Fruit fly (Drosophila melanogaster) whole organism, embryonic: ENCODE results near the gene Mgat4b.

Experiments used
- CG1024 ChIP-seq: fragments of 200-800 bp; sonication (Bioruptor generic); IDR thresholded peaks from 2 replicates; pipeline ENCODE4 v1.3.6; 2022; ENCODE audit warnings: missing biosample characterization, missing genetic modification characterization
- CG11504 ChIP-seq: fragments of 200-800 bp; sonication (Bioruptor generic); optimal IDR thresholded peaks from 3 replicates; lab custom pipeline; 2019; ENCODE audit warnings: missing biosample characterization, mild to moderate bottlenecking, missing genetic modification characterization, moderate library complexity
- CG14014 ChIP-seq: fragments of 200-800 bp; sonication (Bioruptor generic); IDR thresholded peaks from 2 replicates; pipeline ENCODE4 v1.3.6; 2022; ENCODE audit warnings: missing biosample characterization, missing genetic modification characterization
- CG14667 ChIP-seq: fragments of 200-800 bp; sonication (Bioruptor generic); IDR thresholded peaks from 2 replicates; pipeline ENCODE4 v1.3.6; 2022; ENCODE audit warnings: missing biosample characterization, missing genetic modification characterization
- CG14965 ChIP-seq: fragments of 200-800 bp; sonication (Bioruptor generic); optimal IDR thresholded peaks from 2 replicates; lab custom pipeline; 2016; ENCODE audit warnings: missing biosample characterization, missing genetic modification characterization, borderline replicate concordance
- CG15011 ChIP-seq: fragments of 200-800 bp; sonication (Bioruptor generic); optimal IDR thresholded peaks from 3 replicates; lab custom pipeline; 2018; ENCODE audit warnings: missing biosample characterization, mild to moderate bottlenecking, missing genetic modification characterization
- CG1647 ChIP-seq: fragments of 200-800 bp; sonication (Bioruptor generic); optimal IDR thresholded peaks from 3 replicates; lab custom pipeline; 2016; ENCODE audit warnings: missing biosample characterization, missing genetic modification characterization
- CG16813 ChIP-seq: fragments of 200-800 bp; sonication (Bioruptor generic); IDR thresholded peaks from 3 replicates; pipeline ENCODE4 v1.3.6; 2022; ENCODE audit warnings: missing biosample characterization, missing genetic modification characterization; ENCODE audit not compliant: partially characterized antibody
- CG16815 ChIP-seq: fragments of 200-800 bp; sonication (Bioruptor generic); optimal IDR thresholded peaks from 3 replicates; lab custom pipeline; 2017; ENCODE audit warnings: missing biosample characterization, mild to moderate bottlenecking, missing genetic modification characterization
- CG17328 ChIP-seq: fragments of 200-800 bp; sonication (Bioruptor generic); IDR thresholded peaks from 2 replicates; pipeline ENCODE4 v1.3.6; 2022; ENCODE audit warnings: missing biosample characterization, missing genetic modification characterization
- CG18599 ChIP-seq: fragments of 200-800 bp; sonication (Bioruptor generic); optimal IDR thresholded peaks from 3 replicates; lab custom pipeline; 2017; ENCODE audit warnings: missing biosample characterization, missing genetic modification characterization, mild to moderate bottlenecking, moderate library complexity, missing genetic modification reagents
- CG18619 ChIP-seq: fragments of 200-800 bp; sonication (Bioruptor generic); optimal IDR thresholded peaks from 3 replicates; lab custom pipeline; 2017; ENCODE audit warnings: missing biosample characterization, mild to moderate bottlenecking, missing genetic modification characterization
- CG32767 ChIP-seq: fragments of 200-800 bp; sonication (Bioruptor generic); IDR thresholded peaks from 2 replicates; pipeline ENCODE4 v1.3.6; 2022; ENCODE audit warnings: missing biosample characterization, missing genetic modification characterization
- CG3407 ChIP-seq: fragments of 200-800 bp; sonication (Bioruptor generic); optimal IDR thresholded peaks from 2 replicates; lab custom pipeline; 2018; ENCODE audit warnings: missing biosample characterization, mild to moderate bottlenecking, missing genetic modification characterization
- CG43689 ChIP-seq: fragments of 200-800 bp; sonication (Bioruptor generic); IDR thresholded peaks from 2 replicates; pipeline ENCODE4 v1.3.6; 2022; ENCODE audit warnings: missing biosample characterization, missing genetic modification characterization
- CG4404 ChIP-seq: fragments of 200-800 bp; sonication (Bioruptor generic); IDR thresholded peaks from 2 replicates; pipeline ENCODE4 v1.3.6; 2022; ENCODE audit warnings: missing biosample characterization, missing genetic modification characterization
- CG5180 ChIP-seq: fragments of 200-800 bp; sonication (Bioruptor generic); optimal IDR thresholded peaks from 3 replicates; lab custom pipeline; 2017; ENCODE audit warnings: missing biosample characterization, missing genetic modification characterization, mild to moderate bottlenecking, moderate library complexity, missing genetic modification reagents
- CG7745 ChIP-seq: fragments of 200-800 bp; sonication (Bioruptor generic); optimal IDR thresholded peaks from 2 replicates; lab custom pipeline; 2018; ENCODE audit warnings: missing biosample characterization, mild to moderate bottlenecking, missing genetic modification characterization, moderate library complexity
- CG8944 ChIP-seq: fragments of 200-800 bp; sonication (Bioruptor generic); optimal IDR thresholded peaks from 3 replicates; lab custom pipeline; 2016; ENCODE audit warnings: missing biosample characterization, missing genetic modification characterization
- E2f2 ChIP-seq: fragments of 200-800 bp; sonication (Bioruptor generic); IDR thresholded peaks from 2 replicates; pipeline ENCODE4 v1.3.6; 2022; ENCODE audit warnings: missing biosample characterization, missing genetic modification characterization
- Hr3 ChIP-seq: fragments of 200-800 bp; sonication (Bioruptor generic); optimal IDR thresholded peaks from 3 replicates; lab custom pipeline; 2016; ENCODE audit warnings: missing biosample characterization, missing genetic modification characterization
- Lhr ChIP-seq: fragments of 200-800 bp; sonication (Bioruptor generic); optimal IDR thresholded peaks from 3 replicates; lab custom pipeline; 2017; ENCODE audit warnings: mild to moderate bottlenecking, missing biosample characterization, missing genetic modification reagents, missing genetic modification characterization
- Oli ChIP-seq: fragments of 200-800 bp; sonication (Bioruptor generic); optimal IDR thresholded peaks from 2 replicates; lab custom pipeline; 2018; ENCODE audit warnings: missing biosample characterization, mild to moderate bottlenecking, missing genetic modification characterization, moderate library complexity
- Rx ChIP-seq: fragments of 200-800 bp; sonication (Bioruptor generic); IDR thresholded peaks from 2 replicates; pipeline ENCODE4 v1.3.6; 2022; ENCODE audit warnings: missing biosample characterization, missing genetic modification characterization
- Xrp1 ChIP-seq: fragments of 200-800 bp; sonication (Bioruptor generic); IDR thresholded peaks from 2 replicates; pipeline ENCODE4 v1.3.6; 2022; ENCODE audit warnings: missing biosample characterization, missing genetic modification characterization
- YL-1 ChIP-seq: fragments of 200-800 bp; sonication (Bioruptor generic); optimal IDR thresholded peaks from 3 replicates; lab custom pipeline; 2017; ENCODE audit warnings: missing biosample characterization, mild to moderate bottlenecking, missing genetic modification characterization
- bigmax ChIP-seq: fragments of 200-800 bp; sonication (Bioruptor generic); optimal IDR thresholded peaks from 2 replicates; lab custom pipeline; 2018; ENCODE audit warnings: missing biosample characterization, mild to moderate bottlenecking, missing genetic modification characterization
- bowl ChIP-seq: fragments of 200-800 bp; sonication (Bioruptor generic); IDR thresholded peaks from 2 replicates; pipeline ENCODE4 v1.3.6; 2022; ENCODE audit warnings: missing biosample characterization, missing genetic modification characterization
- br ChIP-seq: fragments of >200 bp; optimal IDR thresholded peaks from 2 replicates; lab custom pipeline; 2017
- chm ChIP-seq: fragments of 200-800 bp; sonication (Bioruptor generic); IDR thresholded peaks from 2 replicates; pipeline ENCODE4 v1.3.6; 2022; ENCODE audit warnings: missing biosample characterization, missing genetic modification characterization
- dm ChIP-seq: fragments of 200-800 bp; sonication (Bioruptor generic); optimal IDR thresholded peaks from 3 replicates; lab custom pipeline; 2016; ENCODE audit warnings: missing biosample characterization, missing genetic modification characterization
- eve ChIP-seq, 2 experiments: fragments of >200 bp; optimal IDR thresholded peaks; 2 replicates each; lab custom pipeline; 2017; ENCODE audit warnings: missing biosample characterization in 2 of 2, missing genetic modification characterization in 2 of 2
- fd3F ChIP-seq: fragments of 200-800 bp; sonication (Bioruptor generic); optimal IDR thresholded peaks from 2 replicates; lab custom pipeline; 2018; ENCODE audit warnings: missing biosample characterization, mild to moderate bottlenecking, missing genetic modification characterization, moderate library complexity
- gcm ChIP-seq: fragments of 200-800 bp; sonication (Bioruptor generic); optimal IDR thresholded peaks from 2 replicates; lab custom pipeline; 2019; ENCODE audit warnings: missing biosample characterization, mild to moderate bottlenecking, missing genetic modification characterization, moderate library complexity
- grn ChIP-seq: fragments of 200-800 bp; sonication (Bioruptor generic); optimal IDR thresholded peaks from 3 replicates; lab custom pipeline; 2017; ENCODE audit warnings: missing biosample characterization, missing genetic modification characterization
- gsb ChIP-seq: fragments of 200-800 bp; sonication (Bioruptor generic); IDR thresholded peaks from 2 replicates; pipeline ENCODE4 v1.3.6; 2022; ENCODE audit warnings: missing biosample characterization, missing genetic modification characterization
- hb ChIP-seq: fragments of 200-800 bp; sonication (Bioruptor generic); IDR thresholded peaks from 3 replicates; pipeline ENCODE4 v1.3.6; 2022; ENCODE audit warnings: missing biosample characterization, missing genetic modification characterization; ENCODE audit not compliant: partially characterized antibody
- her ChIP-seq: fragments of 200-800 bp; sonication (Bioruptor generic); optimal IDR thresholded peaks from 2 replicates; lab custom pipeline; 2016; ENCODE audit warnings: missing biosample characterization, missing genetic modification characterization
- jing ChIP-seq: fragments of 200-800 bp; sonication (Bioruptor generic); optimal IDR thresholded peaks from 2 replicates; lab custom pipeline; 2018; ENCODE audit warnings: missing biosample characterization, mild to moderate bottlenecking, missing genetic modification characterization
- lab ChIP-seq: fragments of 200-800 bp; sonication (Bioruptor generic); optimal IDR thresholded peaks from 3 replicates; lab custom pipeline; 2017; ENCODE audit warnings: missing biosample characterization, missing genetic modification characterization, mild to moderate bottlenecking, moderate library complexity, missing genetic modification reagents
- oc ChIP-seq: fragments of 200-800 bp; sonication (Bioruptor generic); optimal IDR thresholded peaks from 2 replicates; lab custom pipeline; 2018; ENCODE audit warnings: missing biosample characterization, mild to moderate bottlenecking, missing genetic modification characterization, moderate library complexity
- pfk ChIP-seq: fragments of 200-800 bp; sonication (Bioruptor generic); optimal IDR thresholded peaks from 2 replicates; lab custom pipeline; 2018; ENCODE audit warnings: missing biosample characterization, mild to moderate bottlenecking, missing genetic modification characterization, moderate library complexity
- prd ChIP-seq, 3 experiments: fragments of >200 bp in 2 of 3; fragments of 200-800 bp in 1 of 3; sonication (Bioruptor generic) in 1 of 3; optimal IDR thresholded peaks in 2 of 3; IDR thresholded peaks in 1 of 3; 2 replicates in 2 of 3; 3 replicates in 1 of 3; pipeline versions ENCODE4 v1.3.6 to Lab custom; 2017 to 2022; ENCODE audit warnings: missing biosample characterization in 1 of 3, missing genetic modification characterization in 1 of 3
- row ChIP-seq: fragments of 200-800 bp; sonication (Bioruptor generic); IDR thresholded peaks from 3 replicates; pipeline ENCODE4 v1.3.6; 2022; ENCODE audit warnings: missing biosample characterization, missing genetic modification characterization
- so ChIP-seq: fragments of 200-800 bp; sonication (Bioruptor generic); IDR thresholded peaks from 3 replicates; pipeline ENCODE4 v1.3.6; 2022; ENCODE audit warnings: missing biosample characterization, missing genetic modification characterization
- sqz ChIP-seq: fragments of 200-800 bp; sonication (Bioruptor generic); optimal IDR thresholded peaks from 3 replicates; lab custom pipeline; 2018; ENCODE audit warnings: missing biosample characterization, mild to moderate bottlenecking, missing genetic modification characterization
- sug ChIP-seq: fragments of 200-800 bp; optimal IDR thresholded peaks from 2 replicates; lab custom pipeline; 2019; ENCODE audit warnings: missing biosample characterization, mild to moderate bottlenecking, missing genetic modification characterization, moderate library complexity
- usp ChIP-seq: fragments of >200 bp; optimal IDR thresholded peaks from 2 replicates; lab custom pipeline; 2017; ENCODE audit warnings: missing biosample characterization, missing genetic modification characterization
- vfl ChIP-seq: fragments of 200-800 bp; sonication (Bioruptor generic); optimal IDR thresholded peaks from 2 replicates; lab custom pipeline; 2016; ENCODE audit warnings: missing biosample characterization, missing genetic modification characterization
- z ChIP-seq: fragments of 200-800 bp; sonication (Bioruptor generic); IDR thresholded peaks from 3 replicates; pipeline ENCODE4 v1.3.6; 2022; ENCODE audit warnings: missing biosample characterization, missing genetic modification characterization
- zf30C ChIP-seq: fragments of 200-800 bp; sonication (Bioruptor generic); optimal IDR thresholded peaks from 3 replicates; lab custom pipeline; 2018; ENCODE audit warnings: missing biosample characterization, mild to moderate bottlenecking, missing genetic modification characterization
- zfh2 ChIP-seq: fragments of 200-800 bp; sonication (Bioruptor generic); optimal IDR thresholded peaks from 2 replicates; lab custom pipeline; 2016; ENCODE audit warnings: missing biosample characterization, missing genetic modification characterization

Mgat4b gene

dm6 chr3L:14816666-14817065, 47.6 kb upstream of the Mgat4b start (continued):
- TF ChIP-seq br (lab: Kevin White, UChicago) (no peak), zfh2 (no peak), CG5180 (GFP tag; lab: Kevin White, UChicago) (no peak), lab (GFP tag; lab: Kevin White, UChicago) (no peak), CG14965 (GFP tag; lab: Kevin White, UChicago) (no peak), zf30C (no peak), bigmax (GFP tag; lab: Kevin White, UChicago) (no peak), gcm (GFP tag; lab: Kevin White, UChicago) (peak; percentile 77), CG14667 (GFP tag; lab: Robert Waterston, UW) (no peak), z (no peak), CG4404 (GFP tag; lab: Robert Waterston, UW) (no peak), CG17328 (no peak), CG32767 (GFP tag; lab: Robert Waterston, UW) (no peak), eve (GFP tag; optimal IDR thresholded peaks at IDR 0.05; lab: Kevin White, UChicago) (no peak), row (GFP tag; lab: Robert Waterston, UW) (0 out of 3 replicates have a peak, but pooled peaks have one; percentile 24), sug (tag; lab: Kevin White, UChicago) (no peak), CG16813 (GFP tag; lab: Robert Waterston, UW) (no peak), pfk (no peak), Hr3 (GFP tag; lab: Kevin White, UChicago) (no peak), CG16815 (GFP tag; lab: Kevin White, UChicago) (no peak), Rx (GFP tag; lab: Robert Waterston, UW) (no peak), gsb (no peak), oc (tag; lab: Kevin White, UChicago) (no peak), dm (no peak), CG15011 (GFP tag; lab: Kevin White, UChicago) (no peak), CG8944 (GFP tag; lab: Kevin White, UChicago) (no peak), jing (GFP tag; lab: Kevin White, UChicago) (no peak), Xrp1 (GFP tag; lab: Robert Waterston, UW) (peak; percentile 22; the same call in 1 of the 2 replicates), CG1647 (GFP tag; lab: Kevin White, UChicago) (no peak), Lhr (GFP tag; lab: Kevin White, UChicago) (no peak), hb (no peak), so (GFP tag; lab: Robert Waterston, UW) (no peak), prd (optimal IDR thresholded peaks at IDR 0.05; lab: Kevin White, UChicago) (no peak), prd (GFP tag; IDR thresholded peaks at IDR 0.05; lab: Robert Waterston, UW) (no peak), CG43689 (GFP tag; lab: Robert Waterston, UW) (no peak), chm (GFP tag; lab: Robert Waterston, UW) (no peak), usp (no peak), Oli (tag; lab: Kevin White, UChicago) (peak; percentile 18), grn (no peak), CG1024 (GFP tag; lab: Robert Waterston, UW) (no peak), sqz (GFP tag; lab: Kevin White, UChicago) (no peak), her (GFP tag; lab: Kevin White, UChicago) (no peak), CG3407 (GFP tag; lab: Kevin White, UChicago) (no peak), CG7745 (no peak), CG18619 (GFP tag; lab: Kevin White, UChicago) (no peak), vfl (no peak), bowl (no peak), CG11504 (tag; lab: Kevin White, UChicago) (peak; percentile 45), E2f2 (GFP tag; lab: Robert Waterston, UW) (no peak), CG14014 (GFP tag; lab: Robert Waterston, UW) (no peak), fd3F (GFP tag; lab: Kevin White, UChicago) (no peak), YL-1 (no peak), CG18599 (GFP tag; lab: Kevin White, UChicago) (no peak)
